Fruit fly (Drosophila melanogaster) whole organism, embryonic: Measurements from ENCODE around the gene CG8925.

Source experiments
- Bgb ChIP-seq: fragments of 200-800 bp; sonication (Bioruptor generic); IDR thresholded peaks from 2 replicates; pipeline ENCODE4 v1.3.6; 2022; ENCODE audit warnings: missing biosample characterization, missing genetic modification characterization; ENCODE audit not compliant: partially characterized antibody
- CG10147 ChIP-seq: fragments of 200-800 bp; sonication (Bioruptor generic); optimal IDR thresholded peaks from 2 replicates; lab custom pipeline; 2019; ENCODE audit warnings: missing biosample characterization, mild to moderate bottlenecking, missing genetic modification characterization, moderate library complexity
- CG1024 ChIP-seq: fragments of 200-800 bp; sonication (Bioruptor generic); IDR thresholded peaks from 2 replicates; pipeline ENCODE4 v1.3.6; 2022; ENCODE audit warnings: missing biosample characterization, missing genetic modification characterization
- CG10274 ChIP-seq: fragments of 200-800 bp; sonication (Bioruptor generic); optimal IDR thresholded peaks from 3 replicates; lab custom pipeline; 2017; ENCODE audit warnings: missing biosample characterization, mild to moderate bottlenecking, missing genetic modification characterization
- CG10654 ChIP-seq: fragments of 200-800 bp; sonication (Bioruptor generic); optimal IDR thresholded peaks from 2 replicates; lab custom pipeline; 2016; ENCODE audit warnings: missing biosample characterization, missing genetic modification characterization
- CG13123 ChIP-seq: fragments of 200-800 bp; sonication (Bioruptor generic); optimal IDR thresholded peaks from 2 replicates; lab custom pipeline; 2016; ENCODE audit warnings: missing biosample characterization, missing genetic modification characterization
- CG14667 ChIP-seq: fragments of 200-800 bp; sonication (Bioruptor generic); IDR thresholded peaks from 2 replicates; pipeline ENCODE4 v1.3.6; 2022; ENCODE audit warnings: missing biosample characterization, missing genetic modification characterization
- CG15073 ChIP-seq: fragments of 200-800 bp; sonication (Bioruptor generic); optimal IDR thresholded peaks from 2 replicates; lab custom pipeline; 2016; ENCODE audit warnings: missing biosample characterization, missing genetic modification characterization
- CG1529 ChIP-seq: fragments of 200-800 bp; sonication (Bioruptor generic); optimal IDR thresholded peaks from 3 replicates; lab custom pipeline; 2018; ENCODE audit warnings: missing biosample characterization, missing genetic modification characterization
- CG1603 ChIP-seq: fragments of 200-800 bp; sonication (Bioruptor generic); optimal IDR thresholded peaks from 2 replicates; lab custom pipeline; 2019; ENCODE audit warnings: missing biosample characterization, mild to moderate bottlenecking, missing genetic modification characterization, moderate library complexity
- CG17829 ChIP-seq: fragments of 200-800 bp; optimal IDR thresholded peaks from 2 replicates; lab custom pipeline; 2019; ENCODE audit warnings: missing biosample characterization, mild to moderate bottlenecking, missing genetic modification characterization, moderate library complexity
- CG1832 ChIP-seq: fragments of 200-800 bp; sonication (Bioruptor generic); optimal IDR thresholded peaks from 2 replicates; lab custom pipeline; 2017; ENCODE audit warnings: missing biosample characterization, mild to moderate bottlenecking, missing genetic modification characterization, inconsistent platforms
- CG32772 ChIP-seq: fragments of 200-800 bp; sonication (Bioruptor generic); IDR thresholded peaks from 2 replicates; pipeline ENCODE4 v1.3.6; 2022; ENCODE audit warnings: missing biosample characterization, missing genetic modification characterization
- CG3281 ChIP-seq: fragments of 200-800 bp; sonication (Bioruptor generic); optimal IDR thresholded peaks from 3 replicates; lab custom pipeline; 2017; ENCODE audit warnings: missing biosample characterization, mild to moderate bottlenecking, missing genetic modification characterization
- CG6272 ChIP-seq: fragments of 200-800 bp; sonication (Bioruptor generic); IDR thresholded peaks from 2 replicates; pipeline ENCODE4 v1.3.6; 2022; ENCODE audit warnings: missing biosample characterization, missing genetic modification characterization
- CG6765 ChIP-seq: fragments of 200-800 bp; sonication (Bioruptor generic); optimal IDR thresholded peaks from 3 replicates; lab custom pipeline; 2017; ENCODE audit warnings: missing biosample characterization, mild to moderate bottlenecking, missing genetic modification characterization
- CG7556 ChIP-seq: fragments of 200-800 bp; sonication (Bioruptor generic); optimal IDR thresholded peaks from 2 replicates; lab custom pipeline; 2017; ENCODE audit warnings: missing biosample characterization, mild to moderate bottlenecking, missing genetic modification characterization
- CG7839 ChIP-seq: fragments of 200-800 bp; sonication (Bioruptor generic); optimal IDR thresholded peaks from 3 replicates; lab custom pipeline; 2018; ENCODE audit warnings: missing biosample characterization, mild to moderate bottlenecking, missing genetic modification characterization, moderate library complexity
- CG8765 ChIP-seq: fragments of 200-800 bp; sonication (Bioruptor generic); IDR thresholded peaks from 2 replicates; pipeline ENCODE4 v1.3.6; 2022; ENCODE audit warnings: missing biosample characterization, missing genetic modification characterization
- CG8944 ChIP-seq: fragments of 200-800 bp; sonication (Bioruptor generic); optimal IDR thresholded peaks from 3 replicates; lab custom pipeline; 2016; ENCODE audit warnings: missing biosample characterization, missing genetic modification characterization
- CG9215 ChIP-seq: fragments of 200-800 bp; sonication (Bioruptor generic); IDR thresholded peaks from 2 replicates; pipeline ENCODE4 v1.3.6; 2022; ENCODE audit warnings: missing biosample characterization, missing genetic modification characterization
- HLHmδ ChIP-seq: fragments of 200-800 bp; sonication (Bioruptor generic); optimal IDR thresholded peaks from 2 replicates; lab custom pipeline; 2018; ENCODE audit warnings: missing biosample characterization, mild to moderate bottlenecking, missing genetic modification characterization, moderate library complexity
- Hmr ChIP-seq: fragments of 200-800 bp; sonication (Bioruptor generic); optimal IDR thresholded peaks from 3 replicates; lab custom pipeline; 2017; ENCODE audit warnings: mild to moderate bottlenecking, missing biosample characterization, missing genetic modification reagents, missing genetic modification characterization
- Hr51 ChIP-seq, 2 experiments: fragments of 200-800 bp; sonication (Bioruptor generic); optimal IDR thresholded peaks; 2 replicates in 1 of 2; 3 replicates in 1 of 2; lab custom pipeline; 2016 to 2018; ENCODE audit warnings: missing biosample characterization in 2 of 2, missing genetic modification characterization in 2 of 2, mild to moderate bottlenecking in 1 of 2, moderate library complexity in 1 of 2
- Lhr ChIP-seq: fragments of 200-800 bp; sonication (Bioruptor generic); optimal IDR thresholded peaks from 3 replicates; lab custom pipeline; 2017; ENCODE audit warnings: mild to moderate bottlenecking, missing biosample characterization, missing genetic modification reagents, missing genetic modification characterization
- Max ChIP-seq: fragments of 200-800 bp; sonication (Bioruptor generic); optimal IDR thresholded peaks from 2 replicates; lab custom pipeline; 2016; ENCODE audit warnings: missing biosample characterization, mild to moderate bottlenecking, missing genetic modification characterization
- NK7.1 ChIP-seq: fragments of 200-800 bp; sonication (Bioruptor generic); optimal IDR thresholded peaks from 3 replicates; lab custom pipeline; 2016; ENCODE audit warnings: missing biosample characterization, missing genetic modification characterization
- Oaz ChIP-seq: fragments of 200-800 bp; sonication (Bioruptor generic); IDR thresholded peaks from 2 replicates; pipeline ENCODE4 v1.3.6; 2022; ENCODE audit warnings: missing biosample characterization, missing genetic modification characterization
- Ravus ChIP-seq: fragments of 200-800 bp; sonication (Bioruptor generic); IDR thresholded peaks from 2 replicates; pipeline ENCODE4 v1.3.6; 2022; ENCODE audit warnings: missing biosample characterization, missing genetic modification characterization
- Rx ChIP-seq: fragments of 200-800 bp; sonication (Bioruptor generic); IDR thresholded peaks from 2 replicates; pipeline ENCODE4 v1.3.6; 2022; ENCODE audit warnings: missing biosample characterization, missing genetic modification characterization
- Trl ChIP-seq, 3 experiments: fragments of >200 bp in 2 of 3; fragments of 200-800 bp in 1 of 3; sonication (Bioruptor generic) in 1 of 3; optimal IDR thresholded peaks; 2 replicates in 1 of 3; 3 replicates in 2 of 3; lab custom pipeline; 2016 to 2017; ENCODE audit warnings: missing biosample characterization in 1 of 3, missing genetic modification characterization in 1 of 3
- br ChIP-seq: fragments of >200 bp; optimal IDR thresholded peaks from 2 replicates; lab custom pipeline; 2017
- chif ChIP-seq, 2 experiments: fragments of 200-800 bp; sonication (Bioruptor generic); optimal IDR thresholded peaks; 3 replicates each; lab custom pipeline; 2016; ENCODE audit warnings: missing biosample characterization in 2 of 2, missing genetic modification characterization in 2 of 2
- dpn ChIP-seq, 2 experiments: fragments of 200-800 bp; sonication (Bioruptor generic); optimal IDR thresholded peaks; 3 replicates each; lab custom pipeline; 2016; ENCODE audit warnings: missing biosample characterization in 2 of 2, missing genetic modification characterization in 2 of 2
- ewg ChIP-seq: fragments of 200-800 bp; sonication (Bioruptor generic); optimal IDR thresholded peaks from 3 replicates; lab custom pipeline; 2017; ENCODE audit warnings: mild to moderate bottlenecking, missing biosample characterization, missing genetic modification reagents, missing genetic modification characterization
- ftz-f1 ChIP-seq: fragments of 200-800 bp; sonication (Bioruptor generic); optimal IDR thresholded peaks from 2 replicates; lab custom pipeline; 2016; ENCODE audit warnings: missing biosample characterization, missing genetic modification characterization
- gro ChIP-seq: fragments of 200-800 bp; sonication (Bioruptor generic); optimal IDR thresholded peaks from 2 replicates; lab custom pipeline; 2016; ENCODE audit warnings: missing biosample characterization, missing genetic modification characterization
- hbn ChIP-seq: fragments of 200-800 bp; sonication (Bioruptor generic); IDR thresholded peaks from 2 replicates; pipeline ENCODE4 v1.3.6; 2022; ENCODE audit warnings: missing biosample characterization, missing genetic modification characterization; ENCODE audit not compliant: partially characterized antibody
- her ChIP-seq: fragments of 200-800 bp; sonication (Bioruptor generic); optimal IDR thresholded peaks from 2 replicates; lab custom pipeline; 2016; ENCODE audit warnings: missing biosample characterization, missing genetic modification characterization
- insv ChIP-seq, 2 experiments: fragments of 200-800 bp; sonication (Bioruptor generic); optimal IDR thresholded peaks; 3 replicates each; lab custom pipeline; 2016 to 2018; ENCODE audit warnings: missing biosample characterization in 2 of 2, missing genetic modification characterization in 2 of 2
- klu ChIP-seq: fragments of 200-800 bp; sonication (Bioruptor generic); IDR thresholded peaks from 2 replicates; pipeline ENCODE4 v1.3.6; 2022; ENCODE audit warnings: missing biosample characterization, missing genetic modification characterization
- p53 ChIP-seq: fragments of 200-800 bp; sonication (Bioruptor generic); optimal IDR thresholded peaks from 2 replicates; lab custom pipeline; 2016; ENCODE audit warnings: missing biosample characterization, missing genetic modification characterization
- pros ChIP-seq: fragments of 200-800 bp; sonication (Bioruptor generic); optimal IDR thresholded peaks from 3 replicates; lab custom pipeline; 2019; ENCODE audit warnings: missing biosample characterization, mild to moderate bottlenecking, missing genetic modification characterization, moderate library complexity
- shn ChIP-seq: fragments of 200-800 bp; sonication (Bioruptor generic); optimal IDR thresholded peaks from 3 replicates; lab custom pipeline; 2016; ENCODE audit warnings: missing biosample characterization, missing genetic modification characterization
- tap ChIP-seq: fragments of 200-800 bp; optimal IDR thresholded peaks from 3 replicates; lab custom pipeline; 2019; ENCODE audit warnings: missing biosample characterization, mild to moderate bottlenecking, missing genetic modification characterization, moderate library complexity
- tgo ChIP-seq: fragments of 200-800 bp; sonication (Bioruptor generic); IDR thresholded peaks from 3 replicates; pipeline ENCODE4 v1.3.6; 2022; ENCODE audit warnings: missing biosample characterization, missing genetic modification characterization
- tx ChIP-seq: fragments of 200-800 bp; sonication (Bioruptor generic); optimal IDR thresholded peaks from 2 replicates; lab custom pipeline; 2016; ENCODE audit warnings: missing biosample characterization, missing genetic modification characterization
- vfl ChIP-seq: fragments of 200-800 bp; sonication (Bioruptor generic); optimal IDR thresholded peaks from 2 replicates; lab custom pipeline; 2016; ENCODE audit warnings: missing biosample characterization, missing genetic modification characterization
- vnd ChIP-seq: fragments of 200-800 bp; sonication (Bioruptor generic); IDR thresholded peaks from 3 replicates; pipeline ENCODE4 v1.3.6; 2022; ENCODE audit warnings: missing biosample characterization, missing genetic modification characterization; ENCODE audit not compliant: partially characterized antibody

The CG8925 gene

DNA sequence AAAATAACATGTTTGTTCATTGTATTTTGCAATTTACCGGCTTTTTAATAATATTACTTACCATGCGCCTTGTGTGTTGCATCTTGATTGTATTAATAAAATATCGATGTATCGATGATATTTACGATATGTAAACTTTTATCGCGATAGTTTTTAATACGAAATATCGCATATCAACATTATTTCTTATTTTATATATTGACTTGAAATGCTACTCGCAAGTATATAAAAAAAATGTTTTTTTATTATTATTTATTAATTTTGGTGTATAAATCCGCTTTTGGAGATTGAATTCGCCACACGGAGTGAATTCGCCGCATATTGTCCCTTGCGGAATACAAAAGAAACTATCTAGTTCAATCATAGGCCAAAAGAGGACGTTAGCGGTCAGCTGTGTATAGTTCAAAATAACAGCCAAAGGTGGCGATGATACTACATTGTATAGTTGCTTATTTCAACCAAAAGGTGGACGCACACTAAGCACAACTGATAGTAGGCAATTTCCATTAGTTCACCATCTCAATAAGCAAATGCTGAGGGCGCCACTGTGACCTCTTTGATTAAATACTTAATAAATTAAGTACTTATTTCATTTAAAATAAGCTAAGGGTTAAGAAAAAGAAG is 33.5 kb downstream of the CG8925 start, which contains the start of gene mtSSB (continued):
- TF ChIP-seq CG8944 (GFP tag; lab: Kevin White, UChicago), result peak; percentile 92
- peak; percentile 100 for TF ChIP-seq hbn (GFP tag; lab: Robert Waterston, UW)
- TF ChIP-seq vnd (GFP tag; lab: Robert Waterston, UW), result peak; percentile 99
- TF ChIP-seq HLHmδ, result peak; percentile 82
- TF ChIP-seq CG10274 (GFP tag; lab: Kevin White, UChicago), result peak; percentile 19
- TF ChIP-seq CG6765 (GFP tag; lab: Kevin White, UChicago), result peak; percentile 55
- peak; percentile 74; the same call in 1 of the 2 replicates for TF ChIP-seq CG8765 (GFP tag; lab: Robert Waterston, UW)
- peak; percentile 86 for TF ChIP-seq CG7839
- TF ChIP-seq Trl (optimal IDR thresholded peaks at IDR 0.05; lab: Kevin White, UChicago), result no peak
- peak; percentile 95 for TF ChIP-seq Trl (GFP tag; optimal IDR thresholded peaks at IDR 0.05; lab: Kevin White, UChicago)
- TF ChIP-seq ewg, result peak; percentile 73
- TF ChIP-seq p53, result peak; percentile 77
- TF ChIP-seq CG1529 (GFP tag; lab: Kevin White, UChicago), result peak; percentile 55
- peak; percentile 89 to 93 for TF ChIP-seq dpn (GFP tag; optimal IDR thresholded peaks at IDR 0.05; lab: Kevin White, UChicago)
- peak; percentile 62 for TF ChIP-seq ftz-f1 (GFP tag; lab: Kevin White, UChicago)
- peak in 1 of 2 experiments; percentile 84 for TF ChIP-seq insv (GFP tag; optimal IDR thresholded peaks at IDR 0.05; lab: Kevin White, UChicago)
- peak; percentile 88 for TF ChIP-seq her (GFP tag; lab: Kevin White, UChicago)
- TF ChIP-seq pros, result peak; percentile 17
- peak; percentile 91 for TF ChIP-seq CG1024 (GFP tag; lab: Robert Waterston, UW)
- peak; percentile 45 for TF ChIP-seq tap (tag; lab: Kevin White, UChicago)
- no peak for TF ChIP-seq br
- peak; percentile 91 for TF ChIP-seq CG17829 (tag; lab: Kevin White, UChicago)
- peak; percentile 99 for TF ChIP-seq Bgb (GFP tag; lab: Robert Waterston, UW)
- peak; percentile 62 for TF ChIP-seq Ravus (GFP tag; lab: Robert Waterston, UW)
- peak; percentile 21 for TF ChIP-seq CG10147
- TF ChIP-seq tx, result peak; percentile 77
- peak; percentile 65 for TF ChIP-seq vfl (GFP tag; lab: Kevin White, UChicago)
- peak; percentile 76 for TF ChIP-seq Max (GFP tag; lab: Kevin White, UChicago)
- peak; percentile 92 for TF ChIP-seq CG32772 (GFP tag; lab: Robert Waterston, UW)
- peak; percentile 15 for TF ChIP-seq NK7.1
- peak; percentile 57 for TF ChIP-seq CG7556
- peak; percentile 67 for TF ChIP-seq gro (GFP tag; lab: Kevin White, UChicago)
- peak; percentile 52 for TF ChIP-seq klu (GFP tag; lab: Robert Waterston, UW)
- TF ChIP-seq Oaz, result peak; percentile 65
- TF ChIP-seq Rx, result peak; percentile 81; the same call in 1 of the 2 replicates
- peak; percentile 81 for TF ChIP-seq CG10654 (GFP tag; lab: Kevin White, UChicago)
- TF ChIP-seq CG9215, result peak; percentile 69
- TF ChIP-seq CG3281 (GFP tag; lab: Kevin White, UChicago), result peak; percentile 40
- TF ChIP-seq CG13123 (GFP tag; lab: Kevin White, UChicago), result peak; percentile 76
- TF ChIP-seq Lhr (GFP tag; lab: Kevin White, UChicago), result peak; percentile 91
- peak; percentile 74 to 86 for TF ChIP-seq Hr51 (GFP tag; optimal IDR thresholded peaks at IDR 0.05; lab: Kevin White, UChicago)
- peak; percentile 86 for TF ChIP-seq CG14667 (GFP tag; lab: Robert Waterston, UW)
- peak; percentile 90 for TF ChIP-seq Hmr
- peak; percentile 81 for TF ChIP-seq CG1603 (tag; lab: Kevin White, UChicago)
- TF ChIP-seq tgo (GFP tag; lab: Robert Waterston, UW), result peak; percentile 88
- TF ChIP-seq shn (GFP tag; lab: Kevin White, UChicago), result peak; percentile 82
- TF ChIP-seq CG1832 (GFP tag; lab: Kevin White, UChicago), result no peak
- TF ChIP-seq chif (GFP tag; optimal IDR thresholded peaks at IDR 0.05; lab: Kevin White, UChicago), result peak; percentile 75 to 93
- TF ChIP-seq CG15073 (GFP tag; lab: Kevin White, UChicago), result peak; percentile 58
- TF ChIP-seq CG6272 (GFP tag; lab: Robert Waterston, UW), result peak; percentile 50
